Fruit fly (Drosophila melanogaster): ENCODE measurements around the gene CG42445.
A peak's percentile ranks its signal among the peaks of the same experiment; 100 is the strongest.

Gene CG42445

dm6 chr3L:8156199-8156598 lies 2.5 kb downstream of the CG42445 start (continued):
- TF ChIP-seq CG7368 (GFP tag; optimal IDR thresholded peaks at IDR 0.05): no peak
- TF ChIP-seq Blimp-1 (GFP tag; optimal IDR thresholded peaks at IDR 0.05): no peak
- TF ChIP-seq CG9139 (GFP tag; optimal IDR thresholded peaks at IDR 0.05): no peak
- no peak for TF ChIP-seq CG10631 (GFP tag; optimal IDR thresholded peaks at IDR 0.05)
- no peak for TF ChIP-seq Hr38 (GFP tag; optimal IDR thresholded peaks at IDR 0.05)
- TF ChIP-seq CG8119 (GFP tag; IDR thresholded peaks at IDR 0.05): no peak
- no peak for TF ChIP-seq CG8319 (GFP tag; optimal IDR thresholded peaks at IDR 0.05)
- no peak for TF ChIP-seq CG6854 (GFP tag; optimal IDR thresholded peaks at IDR 0.05)
- peak; percentile 12 for TF ChIP-seq Smox (GFP tag; optimal IDR thresholded peaks at IDR 0.05)
- peak; percentile 34 for TF ChIP-seq CG3032 (tag; optimal IDR thresholded peaks at IDR 0.05)
- no peak for TF ChIP-seq vri (GFP tag; optimal IDR thresholded peaks at IDR 0.05)
- TF ChIP-seq esn (GFP tag; optimal IDR thresholded peaks at IDR 0.05): peak; percentile 21

- TF ChIP-seq Sox14 (GFP tag; optimal IDR thresholded peaks at IDR 0.05) (no peak), Eip93F (GFP tag; optimal IDR thresholded peaks at IDR 0.05) (no peak)
These were observed 3.4 kb downstream of the CG42445 start for dm6 chr3L:8155324-8155723.

dm6 chr3L:8154544-8154943 lies 4.2 kb downstream of the CG42445 start:
- TF ChIP-seq CG7368 (GFP tag; optimal IDR thresholded peaks at IDR 0.05) (no peak), dsx (GFP tag; optimal IDR thresholded peaks at IDR 0.05; ENCODE audit: poor library complexity, severe bottlenecking) (no peak), Eip93F (GFP tag; optimal IDR thresholded peaks at IDR 0.05) (no peak), CG1621 (tag; optimal IDR thresholded peaks at IDR 0.05) (no peak), CG34406 (GFP tag; optimal IDR thresholded peaks at IDR 0.05) (no peak), CG8319 (GFP tag; optimal IDR thresholded peaks at IDR 0.05) (no peak), Sox102F (GFP tag; optimal IDR thresholded peaks at IDR 0.05) (no peak), CG3919 (GFP tag; optimal IDR thresholded peaks at IDR 0.05) (no peak), OdsH (GFP tag; optimal IDR thresholded peaks at IDR 0.05) (no peak), topi (GFP tag; optimal IDR thresholded peaks at IDR 0.05) (no peak), CG11902 (GFP tag; optimal IDR thresholded peaks at IDR 0.05) (no peak), lz (GFP tag; optimal IDR thresholded peaks at IDR 0.05) (no peak), eg (GFP tag; IDR thresholded peaks at IDR 0.05) (no peak), CG6808 (GFP tag; optimal IDR thresholded peaks at IDR 0.05) (peak; percentile 41), CG6854 (GFP tag; optimal IDR thresholded peaks at IDR 0.05) (no peak), CG6163 (GFP tag; IDR thresholded peaks at IDR 0.05) (no peak; the same call in 2 of the 3 replicates), Lpt (GFP tag; optimal IDR thresholded peaks at IDR 0.05) (no peak), achi (GFP tag; optimal IDR thresholded peaks at IDR 0.05) (no peak), CG9139 (GFP tag; optimal IDR thresholded peaks at IDR 0.05) (peak; percentile 36), fkh (GFP tag; optimal IDR thresholded peaks at IDR 0.05) (no peak), Eip78C (GFP tag) (peak; percentile 18), CG8632 (GFP tag; optimal IDR thresholded peaks at IDR 0.05) (peak; percentile 10), Gug (GFP tag; IDR thresholded peaks at IDR 0.05) (no peak), esn (GFP tag; optimal IDR thresholded peaks at IDR 0.05) (no peak), CG4318 (GFP tag; optimal IDR thresholded peaks at IDR 0.05) (no peak), ss (GFP tag; optimal IDR thresholded peaks at IDR 0.05) (peak in 1 of 2 experiments; percentile 36), CG8119 (GFP tag; IDR thresholded peaks at IDR 0.05) (no peak), fd85E (GFP tag; optimal IDR thresholded peaks at IDR 0.05) (no peak), cyc (GFP tag; optimal IDR thresholded peaks at IDR 0.05) (no peak), pdm3 (GFP tag; optimal IDR thresholded peaks at IDR 0.05) (no peak), CG31627 (GFP tag; optimal IDR thresholded peaks at IDR 0.05) (no peak), Eip75B (GFP tag; optimal IDR thresholded peaks at IDR 0.05) (no peak), vri (GFP tag; optimal IDR thresholded peaks at IDR 0.05) (no peak), CG3032 (tag; optimal IDR thresholded peaks at IDR 0.05) (no peak), Ets21C (GFP tag; optimal IDR thresholded peaks at IDR 0.05) (no peak), Hr39 (GFP tag; optimal IDR thresholded peaks at IDR 0.05) (no peak), Sox15 (GFP tag; optimal IDR thresholded peaks at IDR 0.05) (no peak), fd59A (GFP tag; optimal IDR thresholded peaks at IDR 0.05) (no peak), salr (GFP tag; optimal IDR thresholded peaks at IDR 0.05) (no peak), CG15336 (GFP tag; IDR thresholded peaks at IDR 0.05) (peak; percentile 37; the same call in 1 of the 2 replicates), CG11294 (GFP tag; IDR thresholded peaks at IDR 0.05) (no peak), spab (GFP tag; optimal IDR thresholded peaks at IDR 0.05) (peak; percentile 18), Smox (GFP tag; optimal IDR thresholded peaks at IDR 0.05) (no peak), Ets96B (tag; optimal IDR thresholded peaks at IDR 0.05) (no peak)

Measured in whole organism, prepupa.